Fruit fly (Drosophila melanogaster): ENCODE measurements around the gene crq.

Gene crq

dm6 chr2L:485825-486240, 33.0 kb upstream of the crq start:
- TF ChIP-seq CG17801 (GFP tag; optimal IDR thresholded peaks at IDR 0.05; ENCODE audit: partially characterized antibody) = no peak

- no peak for TF ChIP-seq CG17801 (GFP tag; optimal IDR thresholded peaks at IDR 0.05; ENCODE audit: partially characterized antibody)
Observed at dm6 chr2L:485127-485824, 32.5 kb upstream of the crq start.

DNA sequence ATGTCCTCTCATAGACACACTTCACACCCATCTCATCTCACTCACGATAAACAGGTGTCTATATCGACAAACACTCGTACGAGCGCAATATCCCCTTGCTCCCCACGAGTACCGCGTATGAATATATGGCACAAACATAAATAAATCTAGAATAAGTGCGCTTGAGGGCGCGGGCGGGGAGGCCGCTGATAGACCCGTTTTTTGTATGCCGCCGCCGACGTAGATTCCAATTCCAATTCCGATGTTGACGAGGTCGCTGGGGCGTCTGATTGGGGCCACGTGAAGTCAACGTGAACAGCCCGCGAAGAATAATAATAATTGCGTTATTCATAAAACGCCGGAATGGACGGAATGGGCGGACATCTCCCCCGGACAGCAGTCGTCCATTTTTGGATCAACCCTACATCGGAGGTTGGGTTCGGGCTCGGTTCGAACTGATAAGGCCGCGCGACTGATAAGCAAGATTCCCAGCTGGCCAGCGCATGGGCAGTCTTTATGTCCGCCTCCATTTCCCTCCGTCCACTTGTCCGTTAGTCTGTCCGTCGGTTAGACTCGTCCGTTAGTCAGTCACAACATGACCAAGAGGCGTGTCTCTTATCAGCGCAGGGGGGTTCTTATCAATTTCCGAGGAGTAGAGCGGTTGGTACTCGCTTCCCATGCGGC, 31.6 kb upstream of the crq start:
- no peak for TF ChIP-seq CG17801 (GFP tag; optimal IDR thresholded peaks at IDR 0.05; ENCODE audit: partially characterized antibody)

- no peak for TF ChIP-seq CG17801 (GFP tag; optimal IDR thresholded peaks at IDR 0.05; ENCODE audit: partially characterized antibody)
Observed at dm6 chr2L:483347-484280, 30.8 kb upstream of the crq start.

- no peak for TF ChIP-seq CG17801 (GFP tag; optimal IDR thresholded peaks at IDR 0.05; ENCODE audit: partially characterized antibody)
Observed at dm6 chr2L:482451-482844, 29.6 kb upstream of the crq start.

dm6 chr2L:481757-482450, 29.1 kb upstream of the crq start:
- no peak for TF ChIP-seq CG17801 (GFP tag; optimal IDR thresholded peaks at IDR 0.05; ENCODE audit: partially characterized antibody)

- no peak for TF ChIP-seq CG17801 (GFP tag; optimal IDR thresholded peaks at IDR 0.05; ENCODE audit: partially characterized antibody)
Observed at dm6 chr2L:481400-481756, 28.6 kb upstream of the crq start.

DNA sequence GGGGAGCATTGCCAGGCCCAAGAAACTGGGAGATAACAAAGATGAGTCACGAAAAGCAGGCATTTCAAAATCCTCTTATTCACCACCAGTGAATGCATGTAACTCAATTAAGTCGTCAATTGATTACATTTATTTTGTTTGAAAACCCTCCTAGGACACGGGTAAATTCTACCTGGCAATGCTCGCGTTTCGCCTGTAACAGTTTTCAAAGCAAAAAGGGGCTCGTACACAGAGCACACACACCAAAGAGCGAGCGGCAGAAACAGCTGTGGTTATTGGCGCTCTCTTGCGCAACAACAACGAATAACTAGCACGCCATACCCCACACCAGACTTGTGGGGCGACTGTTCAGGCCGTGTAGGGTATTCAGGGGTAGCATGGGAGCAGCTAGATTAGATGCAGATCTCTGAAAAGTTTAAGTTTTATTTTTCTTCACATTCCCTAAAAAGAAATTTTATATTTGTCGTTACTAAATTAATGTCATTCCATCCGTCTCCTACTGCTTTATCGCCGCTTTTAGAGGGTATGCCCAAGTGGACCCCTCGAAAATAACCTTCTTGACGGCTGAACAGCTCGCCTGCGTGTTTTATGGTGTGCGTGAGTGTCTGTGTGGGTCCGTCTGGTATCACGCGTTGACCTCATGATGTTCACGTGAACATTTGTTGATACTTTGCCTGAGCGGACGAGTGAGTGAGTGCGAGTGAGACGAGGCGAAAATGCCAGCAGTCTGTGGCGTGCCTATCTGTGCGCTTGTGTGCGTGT, 28.0 kb upstream of the crq start:
- TF ChIP-seq CG17801 (GFP tag; optimal IDR thresholded peaks at IDR 0.05; ENCODE audit: partially characterized antibody) = peak; percentile 99

DNA sequence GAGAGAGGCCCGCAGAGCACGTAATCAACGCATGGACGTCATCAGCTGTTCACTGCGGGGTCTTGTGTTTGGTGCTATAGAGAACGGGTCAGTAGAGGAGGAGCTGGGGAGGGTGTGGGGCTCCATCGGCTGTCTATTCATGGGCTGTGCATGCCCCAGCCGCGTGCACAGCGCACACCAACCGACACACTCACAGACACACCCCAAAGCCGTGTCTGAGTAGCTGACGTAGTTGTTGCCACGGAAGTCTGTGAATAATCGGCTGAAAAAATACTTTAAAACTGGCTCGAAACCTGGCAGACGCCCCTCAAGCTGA, 27.3 kb upstream of the crq start:
- no peak for TF ChIP-seq CG17801 (GFP tag; optimal IDR thresholded peaks at IDR 0.05; ENCODE audit: partially characterized antibody)

dm6 chr2L:479483-480195, 26.8 kb upstream of the crq start, which contains the start of gene cbt:
Gene cbt, minus strand, starts transcription at chr2L:479688.
- TF ChIP-seq CG17801 (GFP tag; optimal IDR thresholded peaks at IDR 0.05; ENCODE audit: partially characterized antibody) = peak; percentile 82

- peak; percentile 88 for TF ChIP-seq CG17801 (GFP tag; optimal IDR thresholded peaks at IDR 0.05; ENCODE audit: partially characterized antibody)
Observed at dm6 chr2L:478749-479482, 26.1 kb upstream of the crq start.

- TF ChIP-seq CG17801 (GFP tag; optimal IDR thresholded peaks at IDR 0.05; ENCODE audit: partially characterized antibody) = no peak
Observed at dm6 chr2L:478173-478572, 25.3 kb upstream of the crq start.

dm6 chr2L:475920-476319, 23.1 kb upstream of the crq start, which contains the start of gene ush:
Gene ush, plus strand, starts transcription at chr2L:476220.
- TF ChIP-seq CG17801 (GFP tag; optimal IDR thresholded peaks at IDR 0.05; ENCODE audit: partially characterized antibody) = no peak
